Worm (Caenorhabditis elegans) whole organism, L1 larva: Measurements from ENCODE around the gene ubh-4.
A peak's percentile ranks its signal among the peaks of the same experiment; 100 is the strongest.

Experiments used
- ama-1 ChIP-seq: fragments of 150-350 bp; optimal IDR thresholded peaks from 2 replicates; lab custom pipeline; 2014
- ceh-82 ChIP-seq, 3 experiments: fragments of 150-350 bp in 1 of 3; sonication (generic microtip) in 2 of 3; optimal IDR thresholded peaks; 2 replicates each; lab custom pipeline; 2014 to 2017; ENCODE audit warnings: missing biosample characterization in 3 of 3, missing genetic modification characterization in 3 of 3
- elt-2 ChIP-seq: sonication (generic microtip); optimal IDR thresholded peaks from 2 replicates; lab custom pipeline; 2016; ENCODE audit warnings: missing genetic modification characterization, mild to moderate bottlenecking, inconsistent platforms, missing compliant biosample characterization, missing genetic modification reagents
- nhr-237 ChIP-seq: fragments of 150-350 bp; optimal IDR thresholded peaks from 2 replicates; lab custom pipeline; 2014; ENCODE audit warnings: missing biosample characterization, missing genetic modification characterization
- skn-1 ChIP-seq: fragments of 150-350 bp; optimal IDR thresholded peaks from 2 replicates; lab custom pipeline; 2014; ENCODE audit warnings: missing biosample characterization, missing genetic modification characterization

DNA sequence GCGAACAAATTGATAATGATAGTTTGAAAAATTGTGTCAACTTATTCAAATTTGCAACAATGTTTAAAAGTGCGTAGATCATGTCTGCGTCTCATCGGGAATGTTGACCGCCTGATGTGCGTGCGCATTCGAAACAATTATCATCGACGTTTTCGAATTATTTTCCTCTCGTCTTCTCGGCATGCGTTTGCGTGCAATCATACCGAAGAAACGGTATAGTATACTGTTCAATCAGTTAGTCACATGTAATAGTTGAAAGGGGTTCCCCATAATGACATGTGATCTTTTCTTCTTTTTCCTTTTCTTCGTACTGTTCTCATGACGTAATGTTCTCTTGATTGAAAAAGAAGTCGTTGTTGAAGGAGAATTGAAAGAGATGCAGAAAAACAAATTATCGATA lies 22.6 kb downstream of the ubh-4 start:
- TF ChIP-seq ama-1 (lab: Kevin White, UChicago): peak; percentile 32
- no peak for TF ChIP-seq nhr-237 (tag; lab: Kevin White, UChicago)
- peak; percentile 64 for TF ChIP-seq skn-1
- peak; percentile 82 for TF ChIP-seq elt-2 (tag; lab: Kevin White, UChicago)
- peak in 1 of 3 experiments; percentile 27 for TF ChIP-seq ceh-82 (tag; optimal IDR thresholded peaks at IDR 0.05; lab: Kevin White, UChicago)
